Worm (Caenorhabditis elegans) whole organism, midembryonic: Measurements from ENCODE around the gene glrx-21.

Source experiments
- T22C8.4 ChIP-seq: fragments of 200-800 bp; sonication (Bioruptor generic); IDR thresholded peaks from 2 replicates; pipeline ENCODE4 v1.3.6; 2022; ENCODE audit warnings: missing genetic modification characterization, missing compliant biosample characterization
- cog-1 ChIP-seq: sonication (generic microtip); optimal IDR thresholded peaks from 2 replicates; lab custom pipeline; 2016; ENCODE audit warnings: missing genetic modification characterization, missing compliant biosample characterization
- flt-1 ChIP-seq: fragments of 200-800 bp; sonication (Bioruptor generic); IDR thresholded peaks from 2 replicates; pipeline ENCODE4 v1.3.6; 2022; ENCODE audit warnings: missing genetic modification characterization, missing compliant biosample characterization
- klf-2 ChIP-seq: fragments of 200-800 bp; sonication (Bioruptor generic); conservative IDR thresholded peaks from 2 replicates; pipeline ENCODE4 v1.3.6; 2022; ENCODE audit warnings: missing genetic modification reagents, missing genetic modification characterization, missing compliant biosample characterization
- med-1 ChIP-seq: sonication (generic microtip); optimal IDR thresholded peaks from 2 replicates; lab custom pipeline; 2017; ENCODE audit warnings: missing genetic modification characterization, mild to moderate bottlenecking, missing compliant biosample characterization, antibody characterized with exemption, missing genetic modification reagents; ENCODE audit not compliant: insufficient read depth
- ref-1 ChIP-seq: fragments of 200-800 bp; sonication (Bioruptor generic); conservative IDR thresholded peaks from 2 replicates; pipeline ENCODE4 v1.3.6; 2022; ENCODE audit warnings: missing genetic modification reagents, missing genetic modification characterization, missing compliant biosample characterization
- tab-1 ChIP-seq: fragments of 200-800 bp; sonication (Bioruptor generic); IDR thresholded peaks from 2 replicates; pipeline ENCODE4 v1.3.6; 2022; ENCODE audit warnings: missing genetic modification characterization, missing compliant biosample characterization
- ztf-23 ChIP-seq: fragments of 200-800 bp; sonication (Bioruptor generic); IDR thresholded peaks from 2 replicates; pipeline ENCODE4 v1.3.6; 2022; ENCODE audit warnings: missing genetic modification reagents, missing genetic modification characterization, missing compliant biosample characterization
- ztf-29 ChIP-seq: fragments of 200-800 bp; sonication (Bioruptor generic); IDR thresholded peaks from 2 replicates; pipeline ENCODE4 v1.3.6; 2022; ENCODE audit warnings: missing genetic modification reagents, missing genetic modification characterization, missing compliant biosample characterization

glrx-21 gene

ce11 chrIII:5372884-5373283 is 27.0 kb upstream of the glrx-21 start:
- TF ChIP-seq T22C8.4 (GFP tag; lab: Robert Waterston, UW) (no peak), ztf-23 (GFP tag; lab: Robert Waterston, UW) (no peak), tab-1 (GFP tag; lab: Robert Waterston, UW) (no peak), med-1 (GFP tag; lab: Kevin White, UChicago) (no peak), cog-1 (tag; lab: Kevin White, UChicago) (no peak), flt-1 (GFP tag; lab: Robert Waterston, UW) (no peak), ref-1 (no peak), klf-2 (GFP tag; lab: Robert Waterston, UW) (no peak), ztf-29 (no peak)

- TF ChIP-seq ref-1 (no peak), cog-1 (tag; lab: Kevin White, UChicago) (no peak), ztf-23 (GFP tag; lab: Robert Waterston, UW) (no peak), med-1 (GFP tag; lab: Kevin White, UChicago) (no peak), T22C8.4 (GFP tag; lab: Robert Waterston, UW) (no peak), ztf-29 (no peak), klf-2 (GFP tag; lab: Robert Waterston, UW) (no peak), tab-1 (GFP tag; lab: Robert Waterston, UW) (no peak), flt-1 (GFP tag; lab: Robert Waterston, UW) (no peak)
These were observed 25.5 kb upstream of the glrx-21 start, which contains the start of gene szy-2 for ce11 chrIII:5371226-5371926. Gene szy-2 (minus strand): TSS chrIII:5371276.

- TF ChIP-seq ztf-23 (GFP tag; lab: Robert Waterston, UW) (no peak), tab-1 (GFP tag; lab: Robert Waterston, UW) (no peak), ztf-29 (no peak), ref-1 (no peak), klf-2 (GFP tag; lab: Robert Waterston, UW) (no peak), flt-1 (GFP tag; lab: Robert Waterston, UW) (no peak), med-1 (GFP tag; lab: Kevin White, UChicago) (no peak), T22C8.4 (GFP tag; lab: Robert Waterston, UW) (no peak), cog-1 (tag; lab: Kevin White, UChicago) (no peak)
These were observed 22.3 kb upstream of the glrx-21 start, which contains the start of gene dhs-9 for ce11 chrIII:5367995-5368899. Gene dhs-9 (minus strand): TSS chrIII:5368045.

- TF ChIP-seq ztf-29 (no peak), cog-1 (tag; lab: Kevin White, UChicago) (no peak), ztf-23 (GFP tag; lab: Robert Waterston, UW) (no peak), T22C8.4 (GFP tag; lab: Robert Waterston, UW) (no peak), flt-1 (GFP tag; lab: Robert Waterston, UW) (no peak), ref-1 (no peak)
These were observed 16.0 kb upstream of the glrx-21 start, which contains the start of gene Y32H12A.1 for ce11 chrIII:5361909-5362308. Gene Y32H12A.1 (plus strand): TSS chrIII:5362209.

- TF ChIP-seq ref-1 (no peak), ztf-29 (0 out of 2 replicates have a peak, but pooled peaks have one; percentile 10), T22C8.4 (GFP tag; lab: Robert Waterston, UW) (0 out of 2 replicates have a peak, but pooled peaks have one; percentile 18), tab-1 (GFP tag; lab: Robert Waterston, UW) (no peak), med-1 (GFP tag; lab: Kevin White, UChicago) (no peak), cog-1 (tag; lab: Kevin White, UChicago) (no peak), klf-2 (GFP tag; lab: Robert Waterston, UW) (peak; percentile 46; the same call in 1 of the 2 replicates), flt-1 (GFP tag; lab: Robert Waterston, UW) (peak; percentile 80), ztf-23 (GFP tag; lab: Robert Waterston, UW) (peak; percentile 74)
These were observed 3.3 kb upstream of the glrx-21 start, which contains the start of gene thoc-5 for ce11 chrIII:5349250-5349649. Gene thoc-5 (minus strand): TSS chrIII:5349401.

- TF ChIP-seq med-1 (GFP tag; lab: Kevin White, UChicago) (no peak), tab-1 (GFP tag; lab: Robert Waterston, UW) (no peak), ztf-23 (GFP tag; lab: Robert Waterston, UW) (no peak), ref-1 (no peak)
These were observed 1.4 kb downstream of the glrx-21 start for ce11 chrIII:5344561-5344960.

- TF ChIP-seq ztf-23 (GFP tag; lab: Robert Waterston, UW), result no peak
- TF ChIP-seq med-1 (GFP tag; lab: Kevin White, UChicago), result no peak
- TF ChIP-seq tab-1 (GFP tag; lab: Robert Waterston, UW), result no peak
- no peak for TF ChIP-seq ref-1
- TF ChIP-seq T22C8.4 (GFP tag; lab: Robert Waterston, UW), result no peak
- no peak for TF ChIP-seq ztf-29
- no peak for TF ChIP-seq cog-1 (tag; lab: Kevin White, UChicago)
- no peak for TF ChIP-seq flt-1 (GFP tag; lab: Robert Waterston, UW)
- TF ChIP-seq klf-2 (GFP tag; lab: Robert Waterston, UW), result no peak
These were observed 2.4 kb downstream of the glrx-21 start for ce11 chrIII:5343555-5343954.

- no peak for TF ChIP-seq ref-1
- no peak for TF ChIP-seq klf-2 (GFP tag; lab: Robert Waterston, UW)
- no peak for TF ChIP-seq T22C8.4 (GFP tag; lab: Robert Waterston, UW)
- no peak for TF ChIP-seq flt-1 (GFP tag; lab: Robert Waterston, UW)
- no peak for TF ChIP-seq tab-1 (GFP tag; lab: Robert Waterston, UW)
- TF ChIP-seq med-1 (GFP tag; lab: Kevin White, UChicago), result no peak
- TF ChIP-seq ztf-23 (GFP tag; lab: Robert Waterston, UW), result no peak
- no peak for TF ChIP-seq ztf-29
- no peak for TF ChIP-seq cog-1 (tag; lab: Kevin White, UChicago)
These were observed 4.5 kb downstream of the glrx-21 start, which contains the start of gene ZK121.2 for ce11 chrIII:5341382-5341781. Gene ZK121.2 (plus strand): TSS chrIII:5341682.
